Worm (Caenorhabditis elegans): ENCODE data around the gene F44E2.3.

Gene F44E2.3

DNA sequence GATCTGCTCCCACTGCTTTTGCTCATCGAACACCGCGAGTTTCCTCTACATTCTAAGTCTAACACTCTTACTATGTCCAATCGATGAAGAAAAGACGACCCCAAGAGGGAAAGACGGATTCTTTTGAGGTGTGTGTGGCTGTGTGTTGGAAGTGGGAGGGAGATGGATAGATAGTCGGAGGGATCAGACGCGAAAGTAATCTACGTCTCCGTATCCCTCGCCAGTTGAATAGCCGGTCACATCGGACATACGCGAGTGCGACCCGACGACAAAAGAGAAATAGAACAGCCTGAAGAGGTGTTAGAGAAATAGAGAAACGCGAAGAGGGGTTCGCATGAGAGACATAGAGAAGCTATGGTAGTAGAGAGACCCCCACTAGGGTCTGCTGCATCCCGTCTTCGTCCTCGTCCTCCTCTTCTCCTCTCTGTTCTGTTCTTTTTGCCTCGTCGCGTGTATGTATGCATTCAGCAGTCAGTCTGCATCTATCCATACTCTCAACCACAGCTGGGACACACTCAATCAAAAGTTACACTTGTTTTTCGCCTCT, 33.4 kb downstream of the F44E2.3 start (continued):
- peak; percentile 96 for TF ChIP-seq chd-7 (tag; optimal IDR thresholded peaks at IDR 0.05)
- peak; percentile 75; the same call in 1 of the 2 replicates for TF ChIP-seq B0336.3 (GFP tag; IDR thresholded peaks at IDR 0.05)
- peak; percentile 81 for TF ChIP-seq nhr-80 (tag; optimal IDR thresholded peaks at IDR 0.05)
- TF ChIP-seq egl-18 (GFP tag; IDR thresholded peaks at IDR 0.05): peak; percentile 82
- TF ChIP-seq zfh-2 (GFP tag; conservative IDR thresholded peaks at IDR 0.05): peak; percentile 99
- TF ChIP-seq ztf-6 (GFP tag; IDR thresholded peaks at IDR 0.05): peak; percentile 56; the same call in 1 of the 2 replicates
- no peak for TF ChIP-seq sptf-2 (GFP tag; optimal IDR thresholded peaks at IDR 0.05)
- peak; percentile 79 for TF ChIP-seq athp-1 (tag; optimal IDR thresholded peaks at IDR 0.05)
- peak; percentile 38 for TF ChIP-seq D2030.7 (GFP tag; IDR thresholded peaks at IDR 0.05)
- no peak for TF ChIP-seq hlh-26 (GFP tag; conservative IDR thresholded peaks at IDR 0.05)
- peak; percentile 6 for TF ChIP-seq dpl-1 (GFP tag; optimal IDR thresholded peaks at IDR 0.05)
- peak; percentile 67 for TF ChIP-seq tlf-1 (GFP tag; optimal IDR thresholded peaks at IDR 0.05)
- peak; percentile 87 for TF ChIP-seq snpc-4 (GFP tag; optimal IDR thresholded peaks at IDR 0.05)
- peak; percentile 89 to 91 (median 90) for TF ChIP-seq snpc-4 (tag; optimal IDR thresholded peaks at IDR 0.05)
- TF ChIP-seq dox-1 (GFP tag; IDR thresholded peaks at IDR 0.05): peak; percentile 90
- TF ChIP-seq ets-4 (GFP tag; optimal IDR thresholded peaks at IDR 0.05): peak; percentile 61
- peak; percentile 82 for TF ChIP-seq die-1 (tag; optimal IDR thresholded peaks at IDR 0.05)
- TF ChIP-seq ztf-22 (GFP tag; optimal IDR thresholded peaks at IDR 0.05): peak; percentile 43
- peak; percentile 66 for TF ChIP-seq rcor-1 (GFP tag; IDR thresholded peaks at IDR 0.05)
- TF ChIP-seq him-1 (tag; optimal IDR thresholded peaks at IDR 0.05): no peak
- TF ChIP-seq nfya-1 (tag; optimal IDR thresholded peaks at IDR 0.05; ENCODE audit: borderline replicate concordance, insufficient read depth): no peak
- TF ChIP-seq atf-7 (tag; optimal IDR thresholded peaks at IDR 0.05): peak; percentile 86
- peak; percentile 81 for TF ChIP-seq mcd-1 (GFP tag; IDR thresholded peaks at IDR 0.05)
- no peak for TF ChIP-seq Y53G8AR.9 (GFP tag; conservative IDR thresholded peaks at IDR 0.05)
- peak; percentile 93 for TF ChIP-seq ceh-27 (GFP tag; optimal IDR thresholded peaks at IDR 0.05)
- peak; percentile 63 for TF ChIP-seq unc-62 (GFP tag; optimal IDR thresholded peaks at IDR 0.05)
- TF ChIP-seq F57A8.1 (GFP tag; optimal IDR thresholded peaks at IDR 0.05): no peak
- TF ChIP-seq madf-6 (GFP tag; IDR thresholded peaks at IDR 0.05): peak; percentile 34; the same call in 1 of the 2 replicates
- peak; percentile 28 for TF ChIP-seq T07F8.4 (tag; optimal IDR thresholded peaks at IDR 0.05)
- no peak for TF ChIP-seq C17E4.6 (GFP tag; IDR thresholded peaks at IDR 0.05)
- no peak for TF ChIP-seq madf-3 (GFP tag; IDR thresholded peaks at IDR 0.05)
- no peak for TF ChIP-seq snpc-1.1 (tag; optimal IDR thresholded peaks at IDR 0.05; ENCODE audit: insufficient read depth)
- TF ChIP-seq F33H1.4 (GFP tag; IDR thresholded peaks at IDR 0.05): no peak
- TF ChIP-seq snpc-3.4 (tag; optimal IDR thresholded peaks at IDR 0.05): peak; percentile 44
- TF ChIP-seq lin-26 (GFP tag; IDR thresholded peaks at IDR 0.05): peak; percentile 71; the same call in 1 of the 2 replicates
- no peak for TF ChIP-seq attf-6 (GFP tag; IDR thresholded peaks at IDR 0.05)
- peak; percentile 89 for TF ChIP-seq C06A6.2 (GFP tag; conservative IDR thresholded peaks at IDR 0.05)
- TF ChIP-seq pbrm-1 (GFP tag; IDR thresholded peaks at IDR 0.05): peak; percentile 71; the same call in 1 of the 2 replicates
- peak; percentile 74 for TF ChIP-seq repo-1 (tag; optimal IDR thresholded peaks at IDR 0.05)
- TF ChIP-seq gei-17 (GFP tag; optimal IDR thresholded peaks at IDR 0.05): peak; percentile 68
- TF ChIP-seq lsl-1 (GFP tag; optimal IDR thresholded peaks at IDR 0.05): peak; percentile 0
- peak; percentile 56; the same call in 1 of the 2 replicates for TF ChIP-seq bed-1 (GFP tag; IDR thresholded peaks at IDR 0.05)
- TF ChIP-seq ztf-28 (GFP tag; IDR thresholded peaks at IDR 0.05): no peak
- no peak for TF ChIP-seq F52B5.7 (tag; optimal IDR thresholded peaks at IDR 0.05)
- peak; percentile 67 for TF ChIP-seq madf-10 (tag; optimal IDR thresholded peaks at IDR 0.05)
- TF ChIP-seq let-526 (GFP tag; IDR thresholded peaks at IDR 0.05): peak; percentile 54; the same call in 1 of the 2 replicates
- TF ChIP-seq lsy-27 (tag; optimal IDR thresholded peaks at IDR 0.05; ENCODE audit: borderline replicate concordance, insufficient read depth): no peak
- peak; percentile 37 for TF ChIP-seq egrh-3 (GFP tag; IDR thresholded peaks at IDR 0.05)
